Worm (Caenorhabditis elegans): ENCODE results near the gene Y49E10.10.

- no peak for TF ChIP-seq unc-130 (GFP tag; optimal IDR thresholded peaks at IDR 0.05)
- TF ChIP-seq chd-7 (tag; optimal IDR thresholded peaks at IDR 0.05) = no peak
- TF ChIP-seq snpc-3.4 (tag; optimal IDR thresholded peaks at IDR 0.05) = no peak
- no peak for TF ChIP-seq B0035.1 (tag; optimal IDR thresholded peaks at IDR 0.05)
- no peak for TF ChIP-seq Y79H2A.3 (GFP tag; conservative IDR thresholded peaks at IDR 0.05)
- TF ChIP-seq him-1 (tag; optimal IDR thresholded peaks at IDR 0.05) = peak; percentile 29
- TF ChIP-seq ama-1 (optimal IDR thresholded peaks at IDR 0.05) = no peak
- TF ChIP-seq ama-1 (GFP tag; optimal IDR thresholded peaks at IDR 0.05) = no peak
- peak; percentile 44; the same call in 1 of the 2 replicates for TF ChIP-seq D2030.7 (GFP tag; IDR thresholded peaks at IDR 0.05)
- no peak for TF ChIP-seq somi-1 (GFP tag; optimal IDR thresholded peaks at IDR 0.05)
Observed at ce11 chrIII:12366989-12367557, 28.2 kb upstream of the Y49E10.10 start, which contains the start of gene Y75B8A.33.

Measured in whole organism, young adult.